Worm (Caenorhabditis elegans): ENCODE data around the gene Y53G8AM.6.

DNA sequence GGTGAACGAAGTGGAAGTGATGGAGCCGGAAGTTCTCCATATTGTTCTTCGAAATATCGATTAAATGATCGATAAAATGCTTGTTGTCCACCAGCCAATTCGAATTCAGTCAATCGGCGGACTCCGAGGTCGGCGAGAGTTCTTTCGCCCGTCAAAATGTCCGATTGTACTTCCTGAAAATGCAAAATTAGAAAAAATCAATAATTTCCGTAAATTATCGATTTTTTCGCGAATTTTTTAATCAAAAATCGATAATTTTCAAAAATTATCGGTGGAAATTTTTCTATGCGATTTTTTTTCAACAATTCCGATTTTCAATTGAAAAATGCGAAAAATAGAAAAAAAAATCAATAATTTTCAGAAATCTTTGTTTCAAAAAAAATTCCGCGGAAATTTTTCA lies 17.6 kb downstream of the Y53G8AM.6 start:
- TF ChIP-seq nhr-90 (tag; optimal IDR thresholded peaks at IDR 0.05; ENCODE audit: poor library complexity): no peak
- no peak for TF ChIP-seq lin-39 (tag; optimal IDR thresholded peaks at IDR 0.05)
- no peak for TF ChIP-seq nhr-12 (tag; optimal IDR thresholded peaks at IDR 0.05)
- TF ChIP-seq nhr-11 (tag; optimal IDR thresholded peaks at IDR 0.05): no peak
- no peak for TF ChIP-seq nhr-28 (tag; optimal IDR thresholded peaks at IDR 0.05)
- TF ChIP-seq snpc-4 (tag; optimal IDR thresholded peaks at IDR 0.05): no peak
- TF ChIP-seq hpl-2 (GFP tag; optimal IDR thresholded peaks at IDR 0.05): no peak
- TF ChIP-seq fkh-10 (GFP tag; optimal IDR thresholded peaks at IDR 0.05): no peak
- no peak for TF ChIP-seq unc-86 (tag; optimal IDR thresholded peaks at IDR 0.05)
- TF ChIP-seq unc-62 (GFP tag; optimal IDR thresholded peaks at IDR 0.05): no peak
- TF ChIP-seq lir-3 (tag; optimal IDR thresholded peaks at IDR 0.05; ENCODE audit: poor library complexity): no peak
- no peak for TF ChIP-seq grh-1 (GFP tag; IDR thresholded peaks at IDR 0.05)
